Worm (Caenorhabditis elegans) whole organism, L2 larva: ENCODE data around the gene K08D8.10.

Experiments
- Y55F3AM.14 ChIP-seq: fragments of 200-800 bp; sonication (Bioruptor generic); optimal IDR thresholded peaks from 2 replicates; lab custom pipeline; 2018; ENCODE audit warnings: mild to moderate bottlenecking, missing genetic modification characterization, missing compliant biosample characterization
- dmd-4 ChIP-seq: sonication (generic microtip); optimal IDR thresholded peaks from 2 replicates; lab custom pipeline; 2017; ENCODE audit warnings: missing biosample characterization, missing genetic modification characterization
- egl-27 ChIP-seq: sonication (generic microtip); optimal IDR thresholded peaks from 3 replicates; lab custom pipeline; 2017; ENCODE audit warnings: missing biosample characterization, missing genetic modification reagents, missing genetic modification characterization
- lin-39 ChIP-seq: fragments of 150-350 bp; optimal IDR thresholded peaks from 2 replicates; lab custom pipeline; 2014; ENCODE audit warnings: missing biosample characterization, missing genetic modification reagents, missing genetic modification characterization
- mab-5 ChIP-seq: fragments of 150-350 bp; optimal IDR thresholded peaks from 2 replicates; lab custom pipeline; 2014; ENCODE audit warnings: missing biosample characterization, missing genetic modification characterization
- nhr-11 ChIP-seq: fragments of 150-350 bp; optimal IDR thresholded peaks from 2 replicates; lab custom pipeline; 2014; ENCODE audit warnings: missing biosample characterization, missing genetic modification characterization
- unc-62 ChIP-seq: fragments of 150-350 bp; optimal IDR thresholded peaks from 2 replicates; lab custom pipeline; 2014; ENCODE audit warnings: missing biosample characterization, missing genetic modification reagents, missing genetic modification characterization
- ztf-4 ChIP-seq: fragments of 150-350 bp; optimal IDR thresholded peaks from 2 replicates; lab custom pipeline; 2014; ENCODE audit warnings: missing biosample characterization, missing genetic modification characterization

DNA sequence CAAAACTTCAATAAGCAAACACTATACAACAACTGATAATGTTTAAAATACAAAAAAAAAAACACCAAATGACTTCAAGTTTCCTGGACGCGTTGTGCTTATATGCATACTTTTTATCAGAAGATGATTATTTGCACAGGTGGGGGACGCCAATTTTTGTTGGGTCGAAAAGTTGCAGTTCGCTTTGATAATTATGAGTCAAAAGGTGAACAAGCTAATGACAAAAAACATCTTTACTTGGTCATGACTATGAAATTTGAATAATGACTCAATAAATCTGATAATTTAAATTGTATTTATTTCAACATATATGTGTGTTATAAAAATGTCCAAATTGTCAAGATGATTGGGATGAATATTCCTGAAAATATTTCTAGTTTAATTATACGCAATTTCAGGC, 17.2 kb upstream of the K08D8.10 start, which contains the start of gene ZK896.4:
- TF ChIP-seq dmd-4 (tag; lab: Kevin White, UChicago) = no peak
- TF ChIP-seq ztf-4 = no peak
- no peak for TF ChIP-seq nhr-11
- no peak for TF ChIP-seq Y55F3AM.14 (GFP tag; lab: Kevin White, UChicago)
- no peak for TF ChIP-seq lin-39
- no peak for TF ChIP-seq egl-27 (tag; lab: Kevin White, UChicago)
- no peak for TF ChIP-seq mab-5 (tag; lab: Kevin White, UChicago)
- TF ChIP-seq unc-62 (GFP tag; lab: Kevin White, UChicago) = no peak
